Fruit fly (Drosophila melanogaster): Measurements from ENCODE around the gene Or83c.

dm6 chr3R:6082132-6082531, 4.0 kb upstream of the Or83c start:
- no peak for TF ChIP-seq Sin3A (optimal IDR thresholded peaks at IDR 0.05)
- no peak for TF ChIP-seq insv (optimal IDR thresholded peaks at IDR 0.05)
- TF ChIP-seq ttk (optimal IDR thresholded peaks at IDR 0.05), result no peak
